Fruit fly (Drosophila melanogaster): ENCODE measurements around the gene nAChRbeta1.

dm6 chr3L:4421362-4421761 lies 7.8 kb upstream of the nAChRbeta1 start, which contains the start of gene CG15020:
- TF ChIP-seq h (optimal IDR thresholded peaks at IDR 0.05): no peak
- TF ChIP-seq psq (optimal IDR thresholded peaks at IDR 0.05): no peak
- no peak for TF ChIP-seq Myc (optimal IDR thresholded peaks at IDR 0.05)
- TF ChIP-seq Sin3A (optimal IDR thresholded peaks at IDR 0.05): no peak

All from Kc167 (cell line).